Worm (Caenorhabditis elegans) whole organism, early embryonic: ENCODE results near the gene str-44.

Experiments used
- aly-1 ChIP-seq: sonication (generic microtip); optimal IDR thresholded peaks from 2 replicates; lab custom pipeline; 2016; ENCODE audit warnings: missing genetic modification characterization, missing compliant biosample characterization
- ama-1 ChIP-seq: fragments of 150-350 bp; optimal IDR thresholded peaks from 2 replicates; lab custom pipeline; 2014
- ceh-36 ChIP-seq: sonication (generic microtip); optimal IDR thresholded peaks from 2 replicates; lab custom pipeline; 2016; ENCODE audit warnings: missing genetic modification characterization, inconsistent platforms, missing compliant biosample characterization
- flt-1 ChIP-seq: fragments of 200-800 bp; sonication (Bioruptor generic); IDR thresholded peaks from 2 replicates; pipeline ENCODE4 v1.3.6; 2022; ENCODE audit warnings: missing genetic modification characterization, missing compliant biosample characterization
- hnd-1 ChIP-seq: sonication (generic microtip); optimal IDR thresholded peaks from 2 replicates; lab custom pipeline; 2016; ENCODE audit warnings: missing genetic modification characterization, missing compliant biosample characterization
- pes-1 ChIP-seq: fragments of 200-800 bp; sonication (Bioruptor generic); IDR thresholded peaks from 2 replicates; pipeline ENCODE4 v1.3.6; 2022; ENCODE audit warnings: missing genetic modification reagents, missing genetic modification characterization, missing compliant biosample characterization
- scrt-1 ChIP-seq: fragments of 200-800 bp; sonication (Bioruptor generic); IDR thresholded peaks from 2 replicates; pipeline ENCODE4 v1.3.6; 2022; ENCODE audit warnings: missing genetic modification characterization, missing compliant biosample characterization
- tbx-37 ChIP-seq: fragments of 200-800 bp; sonication (Bioruptor generic); conservative IDR thresholded peaks from 2 replicates; pipeline ENCODE4 v1.3.6; 2022; ENCODE audit warnings: missing genetic modification reagents, missing genetic modification characterization, missing compliant biosample characterization

ce11 chrIV:7211313-7211712 lies 34.3 kb downstream of the str-44 start:
- TF ChIP-seq scrt-1 (GFP tag; lab: Robert Waterston, UW) (no peak), pes-1 (no peak), ama-1 (lab: Kevin White, UChicago) (no peak), ceh-36 (tag; lab: Kevin White, UChicago) (no peak), aly-1 (no peak), hnd-1 (tag; lab: Kevin White, UChicago) (no peak), flt-1 (GFP tag; lab: Robert Waterston, UW) (no peak), tbx-37 (GFP tag; lab: Robert Waterston, UW) (no peak)
